Fruit fly (Drosophila melanogaster): ENCODE measurements around the gene CG6885.

The CG6885 gene

dm6 chr3L:18771095-18772013 lies 27.1 kb downstream of the CG6885 start (continued):
- peak; percentile 34 for TF ChIP-seq dmrt11E (tag; optimal IDR thresholded peaks at IDR 0.05)
- TF ChIP-seq gsb-n (tag; optimal IDR thresholded peaks at IDR 0.05): peak; percentile 33
- TF ChIP-seq lola (GFP tag; optimal IDR thresholded peaks at IDR 0.05): peak in 1 of 3 experiments; percentile 56
- no peak for TF ChIP-seq CG7271 (tag; optimal IDR thresholded peaks at IDR 0.05)
- peak; percentile 25 for TF ChIP-seq CG12104 (GFP tag; optimal IDR thresholded peaks at IDR 0.05)
- TF ChIP-seq hbn (GFP tag; IDR thresholded peaks at IDR 0.05; ENCODE audit: partially characterized antibody): no peak
- no peak for TF ChIP-seq CG10959 (GFP tag; IDR thresholded peaks at IDR 0.05)
- peak; percentile 6 for TF ChIP-seq dm (GFP tag; optimal IDR thresholded peaks at IDR 0.05)
- TF ChIP-seq CG13296 (GFP tag; optimal IDR thresholded peaks at IDR 0.05): peak; percentile 1
- peak; percentile 36; the same call in 1 of the 3 replicates for TF ChIP-seq CG34422 (GFP tag; IDR thresholded peaks at IDR 0.05)
- TF ChIP-seq CG16779 (GFP tag; IDR thresholded peaks at IDR 0.05): no peak
- peak; percentile 29 for TF ChIP-seq CHES-1-like (GFP tag; optimal IDR thresholded peaks at IDR 0.05)
- no peak for TF ChIP-seq D (optimal IDR thresholded peaks at IDR 0.05)
- no peak for TF ChIP-seq D (GFP tag; optimal IDR thresholded peaks at IDR 0.05)
- no peak for TF ChIP-seq wor (GFP tag; IDR thresholded peaks at IDR 0.05)
- no peak for TF ChIP-seq ase (GFP tag; IDR thresholded peaks at IDR 0.05)
- no peak for TF ChIP-seq Meics (GFP tag; optimal IDR thresholded peaks at IDR 0.05)
- TF ChIP-seq fd102C (GFP tag; optimal IDR thresholded peaks at IDR 0.05): no peak
- no peak for TF ChIP-seq CG6654 (GFP tag; optimal IDR thresholded peaks at IDR 0.05)
- no peak for TF ChIP-seq CG4854 (GFP tag; optimal IDR thresholded peaks at IDR 0.05)
- peak; percentile 100 for TF ChIP-seq Blimp-1 (GFP tag; optimal IDR thresholded peaks at IDR 0.05)
- TF ChIP-seq CG14965 (GFP tag; optimal IDR thresholded peaks at IDR 0.05; ENCODE audit: borderline replicate concordance): no peak
- no peak for TF ChIP-seq Oli (tag; optimal IDR thresholded peaks at IDR 0.05)
- TF ChIP-seq Xrp1 (GFP tag; IDR thresholded peaks at IDR 0.05): peak; percentile 12
- no peak for TF ChIP-seq br (optimal IDR thresholded peaks at IDR 0.05)
- no peak for TF ChIP-seq vnd (GFP tag; IDR thresholded peaks at IDR 0.05; ENCODE audit: partially characterized antibody)
- TF ChIP-seq Elba2 (GFP tag; optimal IDR thresholded peaks at IDR 0.05): no peak
- TF ChIP-seq CG2889 (GFP tag; IDR thresholded peaks at IDR 0.05): no peak
- 0 out of 2 replicates have a peak, but pooled peaks have one; percentile 9 for TF ChIP-seq CG42726 (GFP tag; IDR thresholded peaks at IDR 0.05; ENCODE audit: partially characterized antibody)
- no peak for TF ChIP-seq CG4617 (GFP tag; optimal IDR thresholded peaks at IDR 0.05; ENCODE audit: borderline replicate concordance)
- no peak for TF ChIP-seq pita (GFP tag; optimal IDR thresholded peaks at IDR 0.05)
- no peak for TF ChIP-seq Mad (GFP tag; optimal IDR thresholded peaks at IDR 0.05)
- peak; percentile 26 for TF ChIP-seq psq (GFP tag; optimal IDR thresholded peaks at IDR 0.05)
- TF ChIP-seq wek (GFP tag; optimal IDR thresholded peaks at IDR 0.05): no peak
- peak; percentile 2 for TF ChIP-seq yki (optimal IDR thresholded peaks at IDR 0.05)
- TF ChIP-seq scrt (GFP tag; optimal IDR thresholded peaks at IDR 0.05): no peak
- TF ChIP-seq C15 (GFP tag; IDR thresholded peaks at IDR 0.05): no peak
- TF ChIP-seq fd64A (GFP tag; optimal IDR thresholded peaks at IDR 0.05): peak; percentile 55
- TF ChIP-seq CG17385 (GFP tag; optimal IDR thresholded peaks at IDR 0.05): peak; percentile 89
- no peak for TF ChIP-seq Atf-2 (GFP tag; optimal IDR thresholded peaks at IDR 0.05)
- TF ChIP-seq insv (GFP tag; optimal IDR thresholded peaks at IDR 0.05): no peak
- TF ChIP-seq CG33557 (GFP tag; optimal IDR thresholded peaks at IDR 0.05): peak; percentile 94
- peak; percentile 64 for TF ChIP-seq CG32767 (GFP tag; IDR thresholded peaks at IDR 0.05)
- TF ChIP-seq nom (GFP tag; optimal IDR thresholded peaks at IDR 0.05): peak; percentile 82
- no peak for TF ChIP-seq tgo (GFP tag; IDR thresholded peaks at IDR 0.05)
- peak in 1 of 2 experiments; percentile 88 for TF ChIP-seq Pdp1 (GFP tag; optimal IDR thresholded peaks at IDR 0.05)
- no peak for TF ChIP-seq Dref (GFP tag; IDR thresholded peaks at IDR 0.05)
- TF ChIP-seq h (optimal IDR thresholded peaks at IDR 0.05): no peak
- TF ChIP-seq onecut (GFP tag; IDR thresholded peaks at IDR 0.05): peak; percentile 4; the same call in 1 of the 2 replicates

Data from whole organism, embryonic.